Worm (Caenorhabditis elegans) whole organism, mixed stage, embryonic: ENCODE data around the gene tag-243.
A peak's percentile ranks its signal among the peaks of the same experiment; 100 is the strongest.

Experiments
- M03D4.4 ChIP-seq: sonication (generic microtip); optimal IDR thresholded peaks from 2 replicates; lab custom pipeline; 2017; ENCODE audit warnings: mild to moderate bottlenecking, missing genetic modification characterization, missing compliant biosample characterization
- bed-3 ChIP-seq: fragments of 200-800 bp; sonication (Bioruptor generic); optimal IDR thresholded peaks from 3 replicates; lab custom pipeline; 2018; ENCODE audit warnings: mild to moderate bottlenecking, missing genetic modification characterization, moderate library complexity, missing compliant biosample characterization
- blmp-1 ChIP-seq: fragments of 150-350 bp; optimal IDR thresholded peaks from 2 replicates; lab custom pipeline; 2014; ENCODE audit warnings: missing biosample characterization, missing genetic modification characterization
- ceh-39 ChIP-seq: fragments of 150-350 bp; optimal IDR thresholded peaks from 2 replicates; lab custom pipeline; 2014; ENCODE audit warnings: missing biosample characterization, missing genetic modification characterization
- ceh-43 ChIP-seq: fragments of 200-800 bp; sonication (Bioruptor generic); optimal IDR thresholded peaks from 2 replicates; lab custom pipeline; 2018; ENCODE audit warnings: mild to moderate bottlenecking, missing genetic modification characterization, moderate library complexity, missing compliant biosample characterization
- ceh-83 ChIP-seq: fragments of 200-800 bp; sonication (Bioruptor generic); optimal IDR thresholded peaks from 2 replicates; lab custom pipeline; 2018; ENCODE audit warnings: mild to moderate bottlenecking, missing genetic modification characterization, missing compliant biosample characterization
- cnd-1 ChIP-seq: fragments of 200-800 bp; sonication (Bioruptor generic); optimal IDR thresholded peaks from 2 replicates; lab custom pipeline; 2018; ENCODE audit warnings: mild to moderate bottlenecking, missing genetic modification characterization, missing compliant biosample characterization
- drap-1 ChIP-seq: fragments of 200-800 bp; sonication (Bioruptor generic); optimal IDR thresholded peaks from 3 replicates; lab custom pipeline; 2018; ENCODE audit warnings: mild to moderate bottlenecking, missing genetic modification characterization, missing compliant biosample characterization
- elt-1 ChIP-seq: sonication (generic microtip); optimal IDR thresholded peaks from 2 replicates; lab custom pipeline; 2017; ENCODE audit warnings: missing genetic modification characterization, mild to moderate bottlenecking, missing compliant biosample characterization, antibody characterized with exemption, moderate library complexity, borderline replicate concordance; ENCODE audit not compliant: insufficient read depth
- elt-3 ChIP-seq: fragments of 150-350 bp; optimal IDR thresholded peaks from 2 replicates; lab custom pipeline; 2014; ENCODE audit warnings: missing biosample characterization, missing genetic modification characterization
- ham-2 ChIP-seq: fragments of 200-800 bp; sonication (Bioruptor generic); optimal IDR thresholded peaks from 2 replicates; lab custom pipeline; 2018; ENCODE audit warnings: mild to moderate bottlenecking, missing genetic modification characterization, missing compliant biosample characterization
- lin-13 ChIP-seq: fragments of 150-350 bp; optimal IDR thresholded peaks from 2 replicates; lab custom pipeline; 2014; ENCODE audit warnings: missing biosample characterization, missing genetic modification characterization
- lin-32 ChIP-seq: fragments of 200-800 bp; sonication (Bioruptor generic); optimal IDR thresholded peaks from 2 replicates; lab custom pipeline; 2018; ENCODE audit warnings: mild to moderate bottlenecking, missing genetic modification characterization, missing compliant biosample characterization
- lsy-2 ChIP-seq: fragments of 150-350 bp; optimal IDR thresholded peaks from 2 replicates; lab custom pipeline; 2014; ENCODE audit warnings: missing biosample characterization, missing genetic modification characterization
- mab-5 ChIP-seq: fragments of 150-350 bp; optimal IDR thresholded peaks from 2 replicates; lab custom pipeline; 2014; ENCODE audit warnings: missing biosample characterization, missing genetic modification characterization
- mep-1 ChIP-seq: fragments of 150-350 bp; optimal IDR thresholded peaks from 2 replicates; lab custom pipeline; 2017; ENCODE audit warnings: missing biosample characterization, missing genetic modification reagents, missing genetic modification characterization, inconsistent platforms
- mls-2 ChIP-seq: sonication (generic microtip); optimal IDR thresholded peaks from 2 replicates; lab custom pipeline; 2016; ENCODE audit warnings: mild to moderate bottlenecking, missing genetic modification characterization, moderate library complexity, missing compliant biosample characterization
- nhr-12 ChIP-seq: fragments of 150-350 bp; optimal IDR thresholded peaks from 2 replicates; lab custom pipeline; 2014; ENCODE audit warnings: missing biosample characterization, missing genetic modification characterization
- nhr-237 ChIP-seq: fragments of 150-350 bp; optimal IDR thresholded peaks from 2 replicates; lab custom pipeline; 2014; ENCODE audit warnings: missing biosample characterization, missing genetic modification characterization
- nhr-28 ChIP-seq: fragments of 150-350 bp; optimal IDR thresholded peaks from 2 replicates; lab custom pipeline; 2014; ENCODE audit warnings: missing biosample characterization, missing genetic modification characterization
- nhr-76 ChIP-seq: sonication (generic microtip); optimal IDR thresholded peaks from 2 replicates; lab custom pipeline; 2017; ENCODE audit warnings: missing biosample characterization, missing genetic modification characterization
- pha-4 ChIP-seq: fragments of 150-350 bp; optimal IDR thresholded peaks from 2 replicates; lab custom pipeline; 2018; ENCODE audit warnings: missing biosample characterization, missing genetic modification reagents, missing genetic modification characterization
- snpc-4 ChIP-seq: fragments of 150-350 bp; optimal IDR thresholded peaks from 2 replicates; lab custom pipeline; 2014; ENCODE audit warnings: missing biosample characterization, missing genetic modification characterization
- sptf-1 ChIP-seq: sonication (generic microtip); optimal IDR thresholded peaks from 2 replicates; lab custom pipeline; 2017; ENCODE audit warnings: mild to moderate bottlenecking, missing genetic modification characterization, moderate library complexity, missing compliant biosample characterization
- tbx-8 ChIP-seq: fragments of 200-800 bp; sonication (Bioruptor generic); optimal IDR thresholded peaks from 2 replicates; lab custom pipeline; 2018; ENCODE audit warnings: mild to moderate bottlenecking, missing genetic modification characterization, moderate library complexity, missing compliant biosample characterization
- unc-120 ChIP-seq: sonication (generic microtip); optimal IDR thresholded peaks from 2 replicates; lab custom pipeline; 2017; ENCODE audit warnings: missing genetic modification characterization, missing compliant biosample characterization; ENCODE audit not compliant: poor library complexity, severe bottlenecking
- unc-39 ChIP-seq: fragments of 150-350 bp; optimal IDR thresholded peaks from 2 replicates; lab custom pipeline; 2014; ENCODE audit warnings: missing biosample characterization, missing genetic modification characterization
- unc-62 ChIP-seq: fragments of 150-350 bp; optimal IDR thresholded peaks from 2 replicates; lab custom pipeline; 2014; ENCODE audit warnings: missing biosample characterization, missing genetic modification reagents, missing genetic modification characterization
- zip-8 ChIP-seq: fragments of 150-350 bp; optimal IDR thresholded peaks from 2 replicates; lab custom pipeline; 2014; ENCODE audit warnings: missing biosample characterization, missing genetic modification characterization
- ztf-11 ChIP-seq: fragments of 150-350 bp; optimal IDR thresholded peaks from 2 replicates; lab custom pipeline; 2014; ENCODE audit warnings: missing biosample characterization, missing genetic modification characterization

tag-243 gene

DNA sequence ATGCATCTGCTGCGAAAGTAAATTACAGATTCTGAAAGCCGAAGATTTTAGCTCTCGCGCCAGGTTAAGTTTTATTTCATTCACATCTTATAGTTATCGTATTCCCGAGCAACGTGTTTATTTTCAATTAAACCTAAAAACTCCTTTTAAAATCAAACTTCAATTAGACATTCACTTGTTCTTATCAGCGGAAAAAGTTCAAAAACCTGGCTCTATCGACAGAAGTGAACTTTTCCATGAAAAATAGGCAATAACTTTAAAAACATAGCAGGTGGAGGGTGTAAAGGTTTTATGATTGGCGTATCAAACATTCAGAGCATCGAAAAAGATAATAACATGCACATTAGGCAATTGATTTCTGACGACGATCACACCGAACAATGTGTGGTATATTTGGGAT, 709 bp upstream of the tag-243 start, which contains the start of gene ppat-1:
TSS of gene ppat-1 (plus strand) at position 316 of the 400 bp plus-strand sequence.
- no peak for TF ChIP-seq lin-32
- no peak for TF ChIP-seq tbx-8 (GFP tag; lab: Kevin White, UChicago)
- TF ChIP-seq mls-2: no peak
- TF ChIP-seq lin-13 (tag; lab: Kevin White, UChicago): no peak
- no peak for TF ChIP-seq nhr-237 (tag; lab: Kevin White, UChicago)
- TF ChIP-seq ceh-39: no peak
- no peak for TF ChIP-seq unc-62 (GFP tag; lab: Kevin White, UChicago)
- no peak for TF ChIP-seq mep-1 (tag; lab: Kevin White, UChicago)
- no peak for TF ChIP-seq M03D4.4 (tag; lab: Kevin White, UChicago)
- no peak for TF ChIP-seq mab-5
- no peak for TF ChIP-seq nhr-28 (tag; lab: Kevin White, UChicago)
- no peak for TF ChIP-seq ceh-83 (GFP tag; lab: Kevin White, UChicago)
- TF ChIP-seq unc-120 (tag; lab: Kevin White, UChicago): no peak
- TF ChIP-seq ham-2 (GFP tag; lab: Kevin White, UChicago): no peak
- TF ChIP-seq cnd-1: no peak
- no peak for TF ChIP-seq bed-3 (GFP tag; lab: Kevin White, UChicago)
- no peak for TF ChIP-seq drap-1 (GFP tag; lab: Kevin White, UChicago)
- no peak for TF ChIP-seq ceh-43 (GFP tag; lab: Kevin White, UChicago)
- no peak for TF ChIP-seq sptf-1 (tag; lab: Kevin White, UChicago)
- TF ChIP-seq lsy-2 (tag; lab: Kevin White, UChicago): no peak

DNA sequence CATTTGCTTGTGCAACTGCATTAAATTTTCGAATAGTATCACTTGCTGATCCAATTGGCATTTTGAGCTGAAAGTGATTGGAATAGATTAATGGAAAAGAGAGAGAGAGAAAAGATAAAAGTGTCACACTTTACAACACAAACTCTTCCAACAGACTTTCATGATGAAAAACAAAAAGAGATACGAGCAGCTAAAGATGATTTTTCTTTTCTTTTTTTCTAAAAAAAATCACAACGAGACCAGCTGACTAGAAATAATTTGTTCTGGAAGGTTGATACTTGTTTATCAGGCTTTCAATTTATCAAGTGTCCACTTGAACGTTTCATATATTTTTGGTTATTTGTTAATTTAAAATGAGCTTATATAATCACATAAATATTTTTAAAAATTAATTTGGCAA, 1.1 kb downstream of the tag-243 start:
- no peak for TF ChIP-seq lin-32
- TF ChIP-seq unc-62 (GFP tag; lab: Kevin White, UChicago): peak; percentile 60
- TF ChIP-seq, all 35 proteins: peak for 1

- TF ChIP-seq nhr-12: no peak
- TF ChIP-seq nhr-76 (tag; lab: Kevin White, UChicago): no peak
- TF ChIP-seq pha-4 (tag; lab: Kevin White, UChicago): no peak
- no peak for TF ChIP-seq unc-120 (tag; lab: Kevin White, UChicago)
- TF ChIP-seq nhr-237 (tag; lab: Kevin White, UChicago): no peak
- TF ChIP-seq mls-2: no peak
- TF ChIP-seq unc-39 (tag; lab: Kevin White, UChicago): no peak
- TF ChIP-seq tbx-8 (GFP tag; lab: Kevin White, UChicago): no peak
- no peak for TF ChIP-seq elt-3 (tag; lab: Kevin White, UChicago)
- no peak for TF ChIP-seq mep-1 (tag; lab: Kevin White, UChicago)
- TF ChIP-seq zip-8: no peak
- TF ChIP-seq unc-62 (GFP tag; lab: Kevin White, UChicago): no peak
- no peak for TF ChIP-seq nhr-28 (tag; lab: Kevin White, UChicago)
- TF ChIP-seq ham-2 (GFP tag; lab: Kevin White, UChicago): no peak
- TF ChIP-seq cnd-1: no peak
- no peak for TF ChIP-seq lin-13 (tag; lab: Kevin White, UChicago)
- no peak for TF ChIP-seq elt-1 (tag; lab: Kevin White, UChicago)
- no peak for TF ChIP-seq mab-5
- no peak for TF ChIP-seq snpc-4 (tag; lab: Kevin White, UChicago)
- no peak for TF ChIP-seq blmp-1
Measured at ce11 chrIII:4679963-4680484, 8.2 kb downstream of the tag-243 start, which contains the start of gene srg-11. Gene srg-11 (plus strand): TSS chrIII:4680013.

- TF ChIP-seq unc-39 (tag; lab: Kevin White, UChicago): no peak
- TF ChIP-seq nhr-237 (tag; lab: Kevin White, UChicago): no peak
Measured at ce11 chrIII:4677466-4677865, 10.8 kb downstream of the tag-243 start, which contains the start of gene srg-10. Gene srg-10 (plus strand): TSS chrIII:4677766.

DNA sequence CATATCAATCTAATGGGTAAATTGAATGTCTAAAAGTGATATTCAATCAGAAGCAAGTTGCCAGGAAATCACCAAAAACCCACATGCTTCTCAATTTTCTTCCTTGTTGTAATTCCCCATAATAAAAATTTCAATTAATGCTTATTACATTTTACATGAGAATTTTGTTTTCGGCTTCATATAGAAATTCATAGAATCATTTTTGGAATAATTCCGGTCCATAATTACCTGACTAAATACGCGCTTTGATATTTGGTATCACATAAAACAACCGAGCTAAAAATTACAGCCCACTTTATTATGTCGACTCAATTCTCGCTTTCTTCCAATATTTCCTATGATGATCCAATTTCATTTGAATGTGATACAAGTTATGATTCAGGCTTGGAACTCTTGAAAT, 16.3 kb downstream of the tag-243 start, which contains the start of gene srg-13:
TSS of gene srg-13 (plus strand) at position 301 of the 400 bp plus-strand sequence.
- TF ChIP-seq bed-3 (GFP tag; lab: Kevin White, UChicago) (no peak), ztf-11 (tag; lab: Kevin White, UChicago) (no peak), ceh-83 (GFP tag; lab: Kevin White, UChicago) (no peak), blmp-1 (no peak), drap-1 (GFP tag; lab: Kevin White, UChicago) (no peak), mls-2 (no peak), mep-1 (tag; lab: Kevin White, UChicago) (no peak), nhr-237 (tag; lab: Kevin White, UChicago) (no peak)
- TF ChIP-seq, all 35 proteins: peak for 0
